Worm (Caenorhabditis elegans) whole organism, L4 larva: ENCODE measurements around the gene R02D5.3.

Experiments
- F44E2.7 ChIP-seq: fragments of 200-800 bp; sonication (Bioruptor generic); IDR thresholded peaks from 2 replicates; pipeline ENCODE4 v2.1.2; 2022; ENCODE audit warnings: missing genetic modification characterization, missing compliant biosample characterization
- F49E8.2 ChIP-seq: sonication (generic microtip); optimal IDR thresholded peaks from 2 replicates; lab custom pipeline; 2016; ENCODE audit warnings: missing compliant biosample characterization, mild to moderate bottlenecking, missing genetic modification characterization, borderline replicate concordance
- T20F7.1 ChIP-seq: fragments of 200-800 bp; sonication (Bioruptor generic); optimal IDR thresholded peaks from 2 replicates; lab custom pipeline; 2018; ENCODE audit warnings: mild to moderate bottlenecking, missing genetic modification characterization, missing compliant biosample characterization
- Y48G9A.11 ChIP-seq: fragments of 200-800 bp; sonication (Bioruptor generic); IDR thresholded peaks from 2 replicates; pipeline ENCODE4 v1.3.6; 2022; ENCODE audit warnings: missing genetic modification reagents, missing genetic modification characterization, missing compliant biosample characterization
- Y5F2A.4 ChIP-seq: fragments of 200-800 bp; sonication (Bioruptor generic); optimal IDR thresholded peaks from 2 replicates; lab custom pipeline; 2018; ENCODE audit warnings: mild to moderate bottlenecking, missing genetic modification characterization, missing compliant biosample characterization
- ZK337.2 ChIP-seq: fragments of 200-800 bp; sonication (Bioruptor generic); IDR thresholded peaks from 2 replicates; pipeline ENCODE4 v1.3.6; 2022; ENCODE audit warnings: missing genetic modification reagents, missing genetic modification characterization, missing compliant biosample characterization
- ZK546.5 ChIP-seq, 2 experiments: sonication (generic microtip); optimal IDR thresholded peaks; 2 replicates each; lab custom pipeline; 2017; ENCODE audit warnings: missing biosample characterization in 2 of 2, missing genetic modification characterization in 2 of 2
- aha-1 ChIP-seq: fragments of 150-350 bp; peaks from one replicate; lab custom pipeline; 2014; ENCODE audit warnings: missing biosample characterization, missing genetic modification characterization
- arid-1 ChIP-seq: fragments of 200-800 bp; sonication (Bioruptor generic); conservative IDR thresholded peaks from 2 replicates; pipeline ENCODE4 v1.3.6; 2022; ENCODE audit warnings: missing genetic modification reagents, missing genetic modification characterization, missing compliant biosample characterization
- ceh-28 ChIP-seq: fragments of 150-350 bp; optimal IDR thresholded peaks from 2 replicates; lab custom pipeline; 2014; ENCODE audit warnings: missing biosample characterization, missing genetic modification reagents, missing genetic modification characterization
- ceh-32 ChIP-seq: sonication (generic microtip); optimal IDR thresholded peaks from 2 replicates; lab custom pipeline; 2016; ENCODE audit warnings: mild to moderate bottlenecking, missing genetic modification characterization, missing compliant biosample characterization; ENCODE audit not compliant: poor library complexity
- ceh-62 ChIP-seq: sonication (generic microtip); optimal IDR thresholded peaks from 2 replicates; lab custom pipeline; 2017; ENCODE audit warnings: missing biosample characterization, missing genetic modification characterization
- ces-1 ChIP-seq: fragments of 150-350 bp; sonication (generic microtip); optimal IDR thresholded peaks from 4 replicates; lab custom pipeline; 2014; ENCODE audit warnings: missing biosample characterization, missing genetic modification reagents, missing genetic modification characterization
- cey-2 ChIP-seq: sonication (generic microtip); optimal IDR thresholded peaks from 3 replicates; lab custom pipeline; 2017; ENCODE audit warnings: missing genetic modification characterization, mild to moderate bottlenecking, missing compliant biosample characterization, antibody characterized with exemption, borderline replicate concordance; ENCODE audit not compliant: insufficient read depth
- ctbp-1 ChIP-seq: fragments of 200-800 bp; sonication (Bioruptor generic); IDR thresholded peaks from 2 replicates; pipeline ENCODE4 v1.3.6; 2022; ENCODE audit warnings: missing genetic modification reagents, missing genetic modification characterization, missing compliant biosample characterization
- daf-16 ChIP-seq, 3 experiments: sonication (generic microtip); optimal IDR thresholded peaks; 2 replicates each; lab custom pipeline; 2016 to 2017; ENCODE audit warnings: missing genetic modification characterization in 3 of 3, missing genetic modification reagents in 3 of 3, mild to moderate bottlenecking in 2 of 3, missing compliant biosample characterization in 2 of 3, missing biosample characterization in 1 of 3, moderate library complexity in 1 of 3
- dmd-6 ChIP-seq: fragments of 200-800 bp; sonication (Bioruptor generic); IDR thresholded peaks from 2 replicates; pipeline ENCODE4 v1.3.6; 2022; ENCODE audit warnings: missing genetic modification reagents, missing genetic modification characterization, missing compliant biosample characterization
- dmd-8 ChIP-seq: fragments of 200-800 bp; sonication (Bioruptor generic); IDR thresholded peaks from 2 replicates; pipeline ENCODE4 v1.3.6; 2022; ENCODE audit warnings: missing genetic modification characterization, missing compliant biosample characterization
- duxl-1 ChIP-seq: sonication (generic microtip); optimal IDR thresholded peaks from 2 replicates; lab custom pipeline; 2016; ENCODE audit warnings: mild to moderate bottlenecking, missing genetic modification characterization, moderate library complexity, missing compliant biosample characterization; ENCODE audit not compliant: poor library complexity
- egl-43 ChIP-seq: fragments of 200-800 bp; sonication (Bioruptor generic); IDR thresholded peaks from 2 replicates; pipeline ENCODE4 v1.3.6; 2022; ENCODE audit warnings: missing genetic modification reagents, missing genetic modification characterization, missing compliant biosample characterization
- fos-1 ChIP-seq: fragments of 150-350 bp; optimal IDR thresholded peaks from 2 replicates; lab custom pipeline; 2014; ENCODE audit warnings: missing biosample characterization, missing genetic modification characterization
- gei-8 ChIP-seq: fragments of 200-800 bp; sonication (Bioruptor generic); optimal IDR thresholded peaks from 2 replicates; lab custom pipeline; 2018; ENCODE audit warnings: mild to moderate bottlenecking, missing genetic modification characterization, missing compliant biosample characterization
- hlh-30 ChIP-seq: sonication (generic microtip); optimal IDR thresholded peaks from 2 replicates; lab custom pipeline; 2017; ENCODE audit warnings: antibody characterized with exemption, mild to moderate bottlenecking, missing genetic modification characterization, missing compliant biosample characterization; ENCODE audit not compliant: insufficient read depth
- lin-1 ChIP-seq: fragments of 200-800 bp; sonication (Bioruptor generic); IDR thresholded peaks from 2 replicates; pipeline ENCODE4 v1.3.6; 2022; ENCODE audit warnings: missing genetic modification reagents, missing genetic modification characterization, missing compliant biosample characterization
- lin-13 ChIP-seq: fragments of 150-350 bp; optimal IDR thresholded peaks from 2 replicates; lab custom pipeline; 2014; ENCODE audit warnings: missing biosample characterization, missing genetic modification reagents, missing genetic modification characterization
- lin-15B ChIP-seq: fragments of 150-350 bp; sonication (generic microtip); optimal IDR thresholded peaks from 3 replicates; lab custom pipeline; 2014; ENCODE audit warnings: missing biosample characterization, missing genetic modification characterization
- lin-38 ChIP-seq: fragments of 200-800 bp; sonication (Bioruptor generic); IDR thresholded peaks from 2 replicates; pipeline ENCODE4 v1.3.6; 2022; ENCODE audit warnings: missing genetic modification reagents, missing genetic modification characterization, missing compliant biosample characterization
- lsy-2 ChIP-seq, 2 experiments: fragments of 150-350 bp in 1 of 2; sonication (generic microtip) in 1 of 2; optimal IDR thresholded peaks; 2 replicates each; lab custom pipeline; 2014 to 2017; ENCODE audit warnings: missing biosample characterization in 2 of 2, missing genetic modification characterization in 2 of 2
- madf-5 ChIP-seq, 2 experiments: fragments of 200-800 bp; sonication (Bioruptor generic); IDR thresholded peaks; 2 replicates each; pipeline ENCODE4 v1.3.6; 2022; ENCODE audit warnings: missing compliant biosample characterization in 2 of 2, missing genetic modification characterization in 2 of 2
- mdt-29 ChIP-seq: fragments of 200-800 bp; sonication (Bioruptor generic); IDR thresholded peaks from 2 replicates; pipeline ENCODE4 v1.3.6; 2022; ENCODE audit warnings: missing genetic modification reagents, missing genetic modification characterization, missing compliant biosample characterization
- mes-2 ChIP-seq: sonication (generic microtip); optimal IDR thresholded peaks from 2 replicates; lab custom pipeline; 2016; ENCODE audit warnings: missing genotype, mild to moderate bottlenecking, missing genetic modification characterization, missing compliant biosample characterization; ENCODE audit not compliant: poor library complexity, severe bottlenecking
- nhr-111 ChIP-seq: fragments of 200-800 bp; sonication (Bioruptor generic); optimal IDR thresholded peaks from 2 replicates; lab custom pipeline; 2018; ENCODE audit warnings: mild to moderate bottlenecking, missing genetic modification characterization, missing compliant biosample characterization
- nhr-28 ChIP-seq: fragments of 150-350 bp; optimal IDR thresholded peaks from 2 replicates; lab custom pipeline; 2014; ENCODE audit warnings: missing biosample characterization, missing genetic modification characterization
- nhr-41 ChIP-seq: fragments of 200-800 bp; sonication (Bioruptor generic); IDR thresholded peaks from 2 replicates; pipeline ENCODE4 v1.3.6; 2022; ENCODE audit warnings: missing genetic modification reagents, missing genetic modification characterization, missing compliant biosample characterization
- nhr-48 ChIP-seq: sonication (generic microtip); optimal IDR thresholded peaks from 2 replicates; lab custom pipeline; 2016; ENCODE audit warnings: mild to moderate bottlenecking, missing genetic modification characterization, missing compliant biosample characterization
- nhr-76 ChIP-seq: fragments of 150-350 bp; optimal IDR thresholded peaks from 2 replicates; lab custom pipeline; 2014; ENCODE audit warnings: missing biosample characterization, missing genetic modification characterization
- pqm-1 ChIP-seq: sonication (generic microtip); optimal IDR thresholded peaks from 2 replicates; lab custom pipeline; 2017; ENCODE audit warnings: missing biosample characterization, missing genetic modification characterization
- rbr-2 ChIP-seq: sonication (generic microtip); optimal IDR thresholded peaks from 2 replicates; lab custom pipeline; 2016; ENCODE audit warnings: missing genotype, missing genetic modification characterization, missing compliant biosample characterization
- set-16 ChIP-seq: fragments of 200-800 bp; sonication (Bioruptor generic); IDR thresholded peaks from 2 replicates; pipeline ENCODE4 v1.3.6; 2022; ENCODE audit warnings: missing genetic modification reagents, missing genetic modification characterization, missing compliant biosample characterization
- tra-1 ChIP-seq: fragments of 200-800 bp; sonication (Bioruptor generic); IDR thresholded peaks from 2 replicates; pipeline ENCODE4 v1.3.6; 2022; ENCODE audit warnings: missing genetic modification reagents, missing genetic modification characterization, missing compliant biosample characterization
- unc-130 ChIP-seq: sonication (generic microtip); optimal IDR thresholded peaks from 2 replicates; lab custom pipeline; 2016; ENCODE audit warnings: missing genetic modification reagents, missing genetic modification characterization, missing compliant biosample characterization
- unc-62 ChIP-seq, 3 experiments: fragments of 150-350 bp in 1 of 3; sonication (generic microtip); optimal IDR thresholded peaks in 2 of 3; peaks in 1 of 3; 1 replicate in 1 of 3; 2 replicates in 2 of 3; lab custom pipeline; 2014 to 2017; ENCODE audit warnings: missing biosample characterization in 3 of 3, missing genetic modification characterization in 3 of 3, missing genetic modification reagents in 3 of 3, missing genotype in 1 of 3
- vab-7 ChIP-seq: fragments of 200-800 bp; sonication (Bioruptor generic); IDR thresholded peaks from 2 replicates; pipeline ENCODE4 v1.3.6; 2022; ENCODE audit warnings: missing genetic modification reagents, missing genetic modification characterization, missing compliant biosample characterization
- zag-1 ChIP-seq: fragments of 150-350 bp; optimal IDR thresholded peaks from 2 replicates; lab custom pipeline; 2014; ENCODE audit warnings: missing biosample characterization, missing genetic modification characterization
- zfp-3 ChIP-seq: fragments of 200-800 bp; sonication (Bioruptor generic); conservative IDR thresholded peaks from 2 replicates; pipeline ENCODE4 v1.3.6; 2022; ENCODE audit warnings: missing genetic modification reagents, missing genetic modification characterization, missing compliant biosample characterization
- zip-11 ChIP-seq: fragments of 200-800 bp; sonication (Bioruptor generic); IDR thresholded peaks from 2 replicates; pipeline ENCODE4 v1.3.6; 2022; ENCODE audit warnings: missing genetic modification characterization, missing compliant biosample characterization
- zip-2 ChIP-seq: fragments of 150-350 bp; optimal IDR thresholded peaks from 2 replicates; lab custom pipeline; 2014; ENCODE audit warnings: missing biosample characterization, missing genetic modification characterization
- ztf-7 ChIP-seq: fragments of 150-350 bp; optimal IDR thresholded peaks from 2 replicates; lab custom pipeline; 2014; ENCODE audit warnings: missing biosample characterization, missing genetic modification characterization

The R02D5.3 gene

DNA sequence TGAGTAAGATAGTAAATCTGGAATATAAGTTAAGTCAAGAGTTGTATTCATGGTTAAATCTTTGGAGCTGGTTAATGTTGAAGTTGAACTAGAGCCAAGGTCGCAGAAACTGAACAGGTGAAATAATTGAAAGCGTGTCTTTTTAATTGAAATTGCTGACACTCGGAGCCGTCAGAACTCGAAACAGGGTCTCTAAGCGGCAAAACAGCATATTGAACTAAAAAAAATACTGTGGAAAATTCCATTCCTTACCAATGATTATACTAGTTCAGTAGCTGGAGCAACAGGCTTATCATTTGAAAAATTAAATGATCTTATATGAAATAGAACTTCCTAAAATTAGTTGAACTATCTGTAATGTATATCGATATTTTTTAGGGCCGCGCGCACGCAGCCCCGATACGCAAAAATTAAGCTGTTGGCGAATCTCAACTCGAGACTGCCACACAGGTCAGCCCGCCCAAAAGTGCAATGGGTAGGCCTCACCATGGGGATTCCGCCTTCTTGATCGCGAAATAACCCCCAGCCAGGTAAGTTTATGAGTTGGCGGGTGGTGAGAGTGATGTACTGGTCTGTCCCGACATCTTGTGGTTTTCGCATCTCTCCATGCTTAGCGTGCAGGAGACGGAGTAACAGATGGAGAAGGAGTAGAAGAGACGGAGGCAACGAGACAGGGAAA is 14.6 kb upstream of the R02D5.3 start, which contains the start of gene srz-97 (continued):
- TF ChIP-seq ceh-28 (tag; lab: Kevin White, UChicago) = no peak
- TF ChIP-seq ceh-32 (tag; lab: Kevin White, UChicago) = no peak
- TF ChIP-seq unc-62 (GFP tag; optimal IDR thresholded peaks at IDR 0.05 in 1 of 2; lab: Kevin White, UChicago) = peak in 1 of 2 experiments; percentile 24
- TF ChIP-seq unc-62 (tag; optimal IDR thresholded peaks at IDR 0.05; lab: Kevin White, UChicago) = no peak
- TF ChIP-seq mdt-29 = no peak
- TF ChIP-seq dmd-8 = 0 out of 2 replicates have a peak, but pooled peaks have one; percentile 64
- TF ChIP-seq ces-1 (GFP tag; lab: Kevin White, UChicago) = no peak
- no peak for TF ChIP-seq ztf-7 (tag; lab: Kevin White, UChicago)
- no peak for TF ChIP-seq madf-5 (GFP tag; IDR thresholded peaks at IDR 0.05; lab: Robert Waterston, UW)
- TF ChIP-seq egl-43 = peak; percentile 77
- TF ChIP-seq gei-8 (GFP tag; lab: Kevin White, UChicago) = no peak
- peak; percentile 33; the same call in 1 of the 2 replicates for TF ChIP-seq ctbp-1 (GFP tag; lab: Robert Waterston, UW)
- peak; percentile 75 for TF ChIP-seq mes-2 (tag; lab: Kevin White, UChicago)
- TF ChIP-seq T20F7.1 = no peak
- no peak for TF ChIP-seq nhr-111 (GFP tag; lab: Kevin White, UChicago)
- no peak for TF ChIP-seq fos-1 (tag; lab: Kevin White, UChicago)
- no peak for TF ChIP-seq lin-38
- peak; percentile 37 for TF ChIP-seq dmd-6 (GFP tag; lab: Robert Waterston, UW)
- peak; percentile 56 for TF ChIP-seq nhr-48
- no peak for TF ChIP-seq lsy-2 (tag; optimal IDR thresholded peaks at IDR 0.05; lab: Kevin White, UChicago)
- no peak for TF ChIP-seq cey-2
- peak; percentile 40 for TF ChIP-seq tra-1 (GFP tag; lab: Robert Waterston, UW)
- TF ChIP-seq lin-1 (GFP tag; lab: Robert Waterston, UW) = peak; percentile 68; the same call in 1 of the 2 replicates
- TF ChIP-seq zip-11 = no peak
- TF ChIP-seq zfp-3 (GFP tag; lab: Robert Waterston, UW) = no peak
- 0 out of 2 replicates have a peak, but pooled peaks have one; percentile 26 for TF ChIP-seq arid-1
- peak; percentile 65 for TF ChIP-seq F49E8.2 (tag; lab: Kevin White, UChicago)
- TF ChIP-seq ZK546.5 (tag; optimal IDR thresholded peaks at IDR 0.05; lab: Kevin White, UChicago) = no peak
- no peak; the same call in none of the 2 replicates for TF ChIP-seq set-16 (GFP tag; lab: Robert Waterston, UW)
- no peak for TF ChIP-seq zip-2 (tag; lab: Kevin White, UChicago)
- TF ChIP-seq unc-130 (GFP tag; lab: Kevin White, UChicago) = peak; percentile 58
- no peak for TF ChIP-seq nhr-28 (tag; lab: Kevin White, UChicago)
- peak; percentile 25 for TF ChIP-seq hlh-30
- TF ChIP-seq zag-1 = no peak
- TF ChIP-seq pqm-1 (tag; lab: Kevin White, UChicago) = no peak
- TF ChIP-seq vab-7 = no peak
- no peak for TF ChIP-seq nhr-76 (tag; lab: Kevin White, UChicago)
- TF ChIP-seq daf-16 (GFP tag; optimal IDR thresholded peaks at IDR 0.05; lab: Kevin White, UChicago) = peak; percentile 49 to 67
- TF ChIP-seq daf-16 (tag; optimal IDR thresholded peaks at IDR 0.05; lab: Kevin White, UChicago) = peak; percentile 69
- TF ChIP-seq aha-1 (tag; lab: Kevin White, UChicago) = peak; percentile 82
- no peak for TF ChIP-seq ceh-62 (tag; lab: Kevin White, UChicago)
- no peak for TF ChIP-seq nhr-41
- 0 out of 2 replicates have a peak, but pooled peaks have one; percentile 17 for TF ChIP-seq ZK337.2
- TF ChIP-seq lin-13 = no peak
- TF ChIP-seq lin-15B (tag; lab: Kevin White, UChicago) = no peak
- no peak for TF ChIP-seq duxl-1
- TF ChIP-seq F44E2.7 (GFP tag; lab: Robert Waterston, UW) = no peak
- TF ChIP-seq Y48G9A.11 (GFP tag; lab: Robert Waterston, UW) = no peak
- no peak for TF ChIP-seq Y5F2A.4 (GFP tag; lab: Kevin White, UChicago)
- TF ChIP-seq rbr-2 (tag; lab: Kevin White, UChicago) = peak; percentile 35
